Fruit fly (Drosophila melanogaster) whole organism, embryonic: Measurements from ENCODE around the gene EMC5.

Experiments
- Atf6 ChIP-seq: fragments of 200-800 bp; sonication (Bioruptor generic); IDR thresholded peaks from 2 replicates; pipeline ENCODE4 v1.3.6; 2022; ENCODE audit warnings: missing biosample characterization, missing genetic modification characterization
- Bgb ChIP-seq: fragments of 200-800 bp; sonication (Bioruptor generic); IDR thresholded peaks from 2 replicates; pipeline ENCODE4 v1.3.6; 2022; ENCODE audit warnings: missing biosample characterization, missing genetic modification characterization; ENCODE audit not compliant: partially characterized antibody
- BtbVII ChIP-seq: fragments of 200-800 bp; sonication (Bioruptor generic); optimal IDR thresholded peaks from 3 replicates; lab custom pipeline; 2017; ENCODE audit warnings: missing biosample characterization, mild to moderate bottlenecking, missing genetic modification characterization
- CG10209 ChIP-seq: fragments of 200-800 bp; sonication (Bioruptor generic); optimal IDR thresholded peaks from 3 replicates; lab custom pipeline; 2017; ENCODE audit warnings: missing biosample characterization, mild to moderate bottlenecking, missing genetic modification characterization, missing genetic modification reagents
- CG10274 ChIP-seq: fragments of 200-800 bp; sonication (Bioruptor generic); optimal IDR thresholded peaks from 3 replicates; lab custom pipeline; 2017; ENCODE audit warnings: missing biosample characterization, mild to moderate bottlenecking, missing genetic modification characterization
- CG10654 ChIP-seq: fragments of 200-800 bp; sonication (Bioruptor generic); optimal IDR thresholded peaks from 2 replicates; lab custom pipeline; 2016; ENCODE audit warnings: missing biosample characterization, missing genetic modification characterization
- CG11723 ChIP-seq: fragments of 200-800 bp; sonication (Bioruptor generic); optimal IDR thresholded peaks from 2 replicates; lab custom pipeline; 2017; ENCODE audit warnings: missing biosample characterization, mild to moderate bottlenecking, missing genetic modification characterization
- CG12299 ChIP-seq: fragments of 200-800 bp; sonication (Bioruptor generic); optimal IDR thresholded peaks from 2 replicates; lab custom pipeline; 2018; ENCODE audit warnings: missing biosample characterization, mild to moderate bottlenecking, missing genetic modification characterization
- CG13894 ChIP-seq: fragments of 200-800 bp; sonication (Bioruptor generic); optimal IDR thresholded peaks from 3 replicates; lab custom pipeline; 2018; ENCODE audit warnings: missing biosample characterization, mild to moderate bottlenecking, missing genetic modification characterization, moderate library complexity
- CG14014 ChIP-seq: fragments of 200-800 bp; sonication (Bioruptor generic); IDR thresholded peaks from 2 replicates; pipeline ENCODE4 v1.3.6; 2022; ENCODE audit warnings: missing biosample characterization, missing genetic modification characterization
- CG14710 ChIP-seq: fragments of 200-800 bp; sonication (Bioruptor generic); optimal IDR thresholded peaks from 3 replicates; lab custom pipeline; 2019; ENCODE audit warnings: missing biosample characterization, mild to moderate bottlenecking, missing genetic modification characterization, moderate library complexity
- CG14860 ChIP-seq: fragments of 200-800 bp; sonication (Bioruptor generic); IDR thresholded peaks from 3 replicates; pipeline ENCODE4 v1.3.6; 2022; ENCODE audit warnings: missing biosample characterization, missing genetic modification characterization; ENCODE audit not compliant: partially characterized antibody
- CG15269 ChIP-seq: fragments of 200-800 bp; sonication (Bioruptor generic); optimal IDR thresholded peaks from 2 replicates; lab custom pipeline; 2018; ENCODE audit warnings: missing biosample characterization, mild to moderate bottlenecking, missing genetic modification characterization, moderate library complexity
- CG17328 ChIP-seq: fragments of 200-800 bp; sonication (Bioruptor generic); IDR thresholded peaks from 2 replicates; pipeline ENCODE4 v1.3.6; 2022; ENCODE audit warnings: missing biosample characterization, missing genetic modification characterization
- CG18476 ChIP-seq: fragments of 200-800 bp; sonication (Bioruptor generic); optimal IDR thresholded peaks from 2 replicates; lab custom pipeline; 2016; ENCODE audit warnings: missing biosample characterization, mild to moderate bottlenecking, missing genetic modification characterization
- CG2116 ChIP-seq: fragments of 200-800 bp; sonication (Bioruptor generic); optimal IDR thresholded peaks from 3 replicates; lab custom pipeline; 2018; ENCODE audit warnings: missing biosample characterization, mild to moderate bottlenecking, missing genetic modification characterization
- CG2678 ChIP-seq: fragments of 200-800 bp; sonication (Bioruptor generic); optimal IDR thresholded peaks from 3 replicates; lab custom pipeline; 2019; ENCODE audit warnings: missing biosample characterization, mild to moderate bottlenecking, missing genetic modification characterization, moderate library complexity
- CG3281 ChIP-seq: fragments of 200-800 bp; sonication (Bioruptor generic); optimal IDR thresholded peaks from 3 replicates; lab custom pipeline; 2017; ENCODE audit warnings: missing biosample characterization, mild to moderate bottlenecking, missing genetic modification characterization
- CG6254 ChIP-seq: fragments of 200-800 bp; sonication (Bioruptor generic); optimal IDR thresholded peaks from 3 replicates; lab custom pipeline; 2017; ENCODE audit warnings: mild to moderate bottlenecking, missing biosample characterization, missing genetic modification reagents, missing genetic modification characterization
- CG8944 ChIP-seq: fragments of 200-800 bp; sonication (Bioruptor generic); optimal IDR thresholded peaks from 3 replicates; lab custom pipeline; 2016; ENCODE audit warnings: missing biosample characterization, missing genetic modification characterization
- CG9609 ChIP-seq: fragments of 200-800 bp; sonication (Bioruptor generic); optimal IDR thresholded peaks from 3 replicates; lab custom pipeline; 2016; ENCODE audit warnings: missing biosample characterization, missing genetic modification characterization
- Dbx ChIP-seq: fragments of 200-800 bp; sonication (Bioruptor generic); IDR thresholded peaks from 3 replicates; pipeline ENCODE4 v1.3.6; 2022; ENCODE audit warnings: missing biosample characterization, missing genetic modification characterization
- Deaf1 ChIP-seq: fragments of 200-800 bp; optimal IDR thresholded peaks from 3 replicates; lab custom pipeline; 2019; ENCODE audit warnings: missing biosample characterization, mild to moderate bottlenecking, missing genetic modification characterization, moderate library complexity
- Dek ChIP-seq: fragments of 200-800 bp; sonication (Bioruptor generic); optimal IDR thresholded peaks from 3 replicates; lab custom pipeline; 2019; ENCODE audit warnings: missing biosample characterization, mild to moderate bottlenecking, missing genetic modification characterization, moderate library complexity
- Dip2 ChIP-seq: fragments of 200-800 bp; sonication (Bioruptor generic); IDR thresholded peaks from 2 replicates; pipeline ENCODE4 v1.3.6; 2022; ENCODE audit warnings: missing biosample characterization, missing genetic modification characterization
- Ets65A ChIP-seq: fragments of 200-800 bp; sonication (Bioruptor generic); peaks from one replicate; lab custom pipeline; 2016; ENCODE audit warnings: missing biosample characterization, missing genetic modification characterization
- HLH54F ChIP-seq: fragments of 200-800 bp; sonication (Bioruptor generic); optimal IDR thresholded peaks from 3 replicates; lab custom pipeline; 2016; ENCODE audit warnings: missing biosample characterization, missing genetic modification characterization
- HmgZ ChIP-seq: fragments of 200-800 bp; sonication (Bioruptor generic); optimal IDR thresholded peaks from 2 replicates; lab custom pipeline; 2018; ENCODE audit warnings: missing biosample characterization, mild to moderate bottlenecking, missing genetic modification characterization
- Lim3 ChIP-seq: fragments of 200-800 bp; sonication (Bioruptor generic); IDR thresholded peaks from 2 replicates; pipeline ENCODE4 v1.3.6; 2022; ENCODE audit warnings: missing biosample characterization, missing genetic modification characterization
- MESR4 ChIP-seq: fragments of 200-800 bp; sonication (Bioruptor generic); optimal IDR thresholded peaks from 2 replicates; lab custom pipeline; 2018; ENCODE audit warnings: missing biosample characterization, mild to moderate bottlenecking, missing genetic modification characterization, moderate library complexity
- Myb ChIP-seq: fragments of 200-800 bp; sonication (Bioruptor generic); optimal IDR thresholded peaks from 2 replicates; lab custom pipeline; 2016; ENCODE audit warnings: missing biosample characterization, missing genetic modification characterization
- NFAT ChIP-seq: fragments of 200-800 bp; sonication (Bioruptor generic); IDR thresholded peaks from 2 replicates; pipeline ENCODE4 v1.3.6; 2022; ENCODE audit warnings: missing biosample characterization, missing genetic modification characterization
- NfI ChIP-seq: fragments of 200-800 bp; sonication (Bioruptor generic); optimal IDR thresholded peaks from 3 replicates; lab custom pipeline; 2018; ENCODE audit warnings: missing biosample characterization, mild to moderate bottlenecking, missing genetic modification characterization, moderate library complexity
- Sox100B ChIP-seq: fragments of 200-800 bp; sonication (Bioruptor generic); optimal IDR thresholded peaks from 3 replicates; lab custom pipeline; 2018; ENCODE audit warnings: missing biosample characterization, mild to moderate bottlenecking, missing genetic modification characterization
- Sry-δ ChIP-seq: fragments of 200-800 bp; sonication (Bioruptor generic); optimal IDR thresholded peaks from 2 replicates; lab custom pipeline; 2016; ENCODE audit warnings: missing biosample characterization, missing genetic modification characterization
- Taf1 ChIP-seq: fragments of 200-800 bp; sonication (Bioruptor generic); IDR thresholded peaks from 2 replicates; pipeline ENCODE4 v1.3.6; 2022; ENCODE audit warnings: missing biosample characterization, missing genetic modification characterization
- ab ChIP-seq: fragments of 200-800 bp; sonication (Bioruptor generic); optimal IDR thresholded peaks from 2 replicates; lab custom pipeline; 2016; ENCODE audit warnings: missing biosample characterization, missing genetic modification characterization
- chm ChIP-seq: fragments of 200-800 bp; sonication (Bioruptor generic); IDR thresholded peaks from 2 replicates; pipeline ENCODE4 v1.3.6; 2022; ENCODE audit warnings: missing biosample characterization, missing genetic modification characterization
- corto ChIP-seq: fragments of 200-800 bp; sonication (Bioruptor generic); optimal IDR thresholded peaks from 2 replicates; lab custom pipeline; 2016; ENCODE audit warnings: missing biosample characterization, mild to moderate bottlenecking, missing genetic modification characterization, moderate library complexity
- fu2 ChIP-seq: fragments of 200-800 bp; sonication (Bioruptor generic); optimal IDR thresholded peaks from 2 replicates; lab custom pipeline; 2016; ENCODE audit warnings: missing biosample characterization, missing genetic modification characterization
- ken ChIP-seq: fragments of 200-800 bp; sonication (Bioruptor generic); IDR thresholded peaks from 3 replicates; pipeline ENCODE4 v1.3.6; 2022; ENCODE audit warnings: missing biosample characterization, missing genetic modification characterization
- lbe ChIP-seq: fragments of 200-800 bp; sonication (Bioruptor generic); optimal IDR thresholded peaks from 2 replicates; lab custom pipeline; 2016; ENCODE audit warnings: missing biosample characterization, mild to moderate bottlenecking, missing genetic modification characterization
- mirr ChIP-seq: fragments of 200-800 bp; sonication (Bioruptor generic); optimal IDR thresholded peaks from 3 replicates; lab custom pipeline; 2018; ENCODE audit warnings: missing biosample characterization, mild to moderate bottlenecking, missing genetic modification characterization
- nau ChIP-seq: fragments of 200-800 bp; sonication (Bioruptor generic); optimal IDR thresholded peaks from 3 replicates; lab custom pipeline; 2017; ENCODE audit warnings: missing biosample characterization, mild to moderate bottlenecking, missing genetic modification characterization, missing genetic modification reagents
- pzg ChIP-seq: fragments of 200-800 bp; sonication (Bioruptor generic); optimal IDR thresholded peaks from 3 replicates; lab custom pipeline; 2018; ENCODE audit warnings: missing biosample characterization, mild to moderate bottlenecking, missing genetic modification characterization, moderate library complexity
- scrt ChIP-seq: fragments of 200-800 bp; sonication (Bioruptor generic); optimal IDR thresholded peaks from 2 replicates; lab custom pipeline; 2018; ENCODE audit warnings: missing biosample characterization, mild to moderate bottlenecking, missing genetic modification characterization, moderate library complexity
- sim ChIP-seq: fragments of 200-800 bp; sonication (Bioruptor generic); IDR thresholded peaks from 2 replicates; pipeline ENCODE4 v1.3.6; 2022; ENCODE audit warnings: missing biosample characterization, missing genetic modification characterization
- sna ChIP-seq: fragments of 200-800 bp; sonication (Bioruptor generic); IDR thresholded peaks from 2 replicates; pipeline ENCODE4 v1.3.6; 2022; ENCODE audit warnings: missing biosample characterization, missing genetic modification characterization; ENCODE audit not compliant: partially characterized antibody
- sug ChIP-seq: fragments of 200-800 bp; optimal IDR thresholded peaks from 2 replicates; lab custom pipeline; 2019; ENCODE audit warnings: missing biosample characterization, mild to moderate bottlenecking, missing genetic modification characterization, moderate library complexity
- zf30C ChIP-seq: fragments of 200-800 bp; sonication (Bioruptor generic); optimal IDR thresholded peaks from 3 replicates; lab custom pipeline; 2018; ENCODE audit warnings: missing biosample characterization, mild to moderate bottlenecking, missing genetic modification characterization

Gene EMC5

DNA sequence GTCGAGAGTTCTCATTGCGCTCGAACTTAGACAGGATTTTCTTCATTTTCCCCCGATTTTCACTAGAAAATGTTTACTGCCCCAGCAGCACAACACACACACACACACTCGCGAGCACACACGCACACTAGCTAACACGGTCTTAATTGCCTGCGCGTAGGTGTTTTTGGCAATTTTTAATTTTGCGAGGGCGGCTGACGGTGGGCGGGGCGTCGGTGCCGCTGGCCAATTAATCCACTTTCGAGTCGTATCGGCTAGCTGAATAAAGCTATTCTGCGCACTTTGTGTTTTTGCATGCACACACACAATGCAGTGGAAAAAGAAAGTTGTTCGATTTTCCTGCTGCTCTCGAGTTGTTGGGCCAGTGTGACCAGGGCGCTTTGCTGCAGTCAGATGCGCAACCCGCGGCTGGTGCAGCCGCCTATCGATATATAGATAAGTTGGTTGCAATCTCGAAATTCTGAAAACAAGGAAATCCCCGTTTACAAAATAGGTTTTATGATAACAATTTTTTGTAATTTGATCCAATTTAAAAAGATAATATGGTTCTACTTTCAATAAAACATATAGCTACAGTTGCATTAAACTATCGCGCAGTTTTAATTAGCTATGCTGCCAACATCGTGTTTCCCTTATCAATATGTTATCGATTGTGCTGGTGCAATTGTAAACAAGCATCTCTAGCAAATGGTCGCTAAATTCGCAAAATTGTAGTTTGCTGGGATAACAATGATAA lies 19.0 kb upstream of the EMC5 start, which contains the start of the genes Nak and Tango6 (continued):
- peak; percentile 68 for TF ChIP-seq pzg (GFP tag; lab: Kevin White, UChicago)
- TF ChIP-seq lbe: peak; percentile 35
- peak; percentile 37 for TF ChIP-seq nau (GFP tag; lab: Kevin White, UChicago)
- TF ChIP-seq sug (tag; lab: Kevin White, UChicago): peak; percentile 46
- TF ChIP-seq chm: no peak
- no peak for TF ChIP-seq CG17328 (GFP tag; lab: Robert Waterston, UW)
- no peak for TF ChIP-seq mirr
- peak; percentile 61 for TF ChIP-seq Ets65A (GFP tag; lab: Kevin White, UChicago)
- no peak for TF ChIP-seq zf30C
- TF ChIP-seq CG2678 (tag; lab: Kevin White, UChicago): peak; percentile 28
- TF ChIP-seq Lim3 (GFP tag; lab: Robert Waterston, UW): no peak
- peak; percentile 96 for TF ChIP-seq Sry-δ
- peak; percentile 13 for TF ChIP-seq Sox100B (GFP tag; lab: Kevin White, UChicago)
- no peak for TF ChIP-seq BtbVII (GFP tag; lab: Kevin White, UChicago)
- no peak for TF ChIP-seq corto (GFP tag; lab: Kevin White, UChicago)
- peak; percentile 95 for TF ChIP-seq CG2116 (GFP tag; lab: Kevin White, UChicago)
- TF ChIP-seq CG3281 (GFP tag; lab: Kevin White, UChicago): no peak
- TF ChIP-seq Dip2 (GFP tag; lab: Robert Waterston, UW): no peak
- peak; percentile 29 for TF ChIP-seq CG18476 (GFP tag; lab: Kevin White, UChicago)
- TF ChIP-seq Myb: peak; percentile 31
- TF ChIP-seq Deaf1 (tag; lab: Kevin White, UChicago): no peak
- TF ChIP-seq Bgb (GFP tag; lab: Robert Waterston, UW): peak; percentile 87
- TF ChIP-seq HmgZ (tag; lab: Kevin White, UChicago): peak; percentile 13
- peak; percentile 98 for TF ChIP-seq sna (GFP tag; lab: Robert Waterston, UW)
- TF ChIP-seq HLH54F (GFP tag; lab: Kevin White, UChicago): peak; percentile 36
- TF ChIP-seq Atf6 (GFP tag; lab: Robert Waterston, UW): no peak
- TF ChIP-seq Taf1 (GFP tag; lab: Robert Waterston, UW): no peak
- no peak for TF ChIP-seq ab (GFP tag; lab: Kevin White, UChicago)
- TF ChIP-seq CG12299: no peak
- no peak for TF ChIP-seq fu2 (GFP tag; lab: Kevin White, UChicago)
- peak; percentile 95 for TF ChIP-seq CG14860 (GFP tag; lab: Robert Waterston, UW)
- TF ChIP-seq CG15269 (tag; lab: Kevin White, UChicago): peak; percentile 20
- peak; percentile 16 for TF ChIP-seq NfI (GFP tag; lab: Kevin White, UChicago)
- TF ChIP-seq NFAT: no peak
- TF ChIP-seq sim (GFP tag; lab: Robert Waterston, UW): no peak
- no peak for TF ChIP-seq CG11723
- no peak for TF ChIP-seq Dek (tag; lab: Kevin White, UChicago)
- TF ChIP-seq CG10274: no peak
- TF ChIP-seq CG6254 (GFP tag; lab: Kevin White, UChicago): no peak
- TF ChIP-seq CG8944 (GFP tag; lab: Kevin White, UChicago): no peak
- no peak for TF ChIP-seq CG14014 (GFP tag; lab: Robert Waterston, UW)
- TF ChIP-seq CG10209 (GFP tag; lab: Kevin White, UChicago): no peak
- TF ChIP-seq CG13894 (tag; lab: Kevin White, UChicago): no peak
- peak; percentile 80 for TF ChIP-seq CG14710
- peak; percentile 88 for TF ChIP-seq MESR4 (GFP tag; lab: Kevin White, UChicago)
- TF ChIP-seq scrt (GFP tag; lab: Kevin White, UChicago): no peak
- TF ChIP-seq CG9609 (GFP tag; lab: Kevin White, UChicago): no peak
- peak; percentile 25; the same call in 1 of the 3 replicates for TF ChIP-seq Dbx (GFP tag; lab: Robert Waterston, UW)
- no peak for TF ChIP-seq CG10654 (GFP tag; lab: Kevin White, UChicago)
- no peak for TF ChIP-seq ken
